Fruit fly (Drosophila melanogaster): ENCODE measurements around the gene CG14448.

The CG14448 gene

DNA sequence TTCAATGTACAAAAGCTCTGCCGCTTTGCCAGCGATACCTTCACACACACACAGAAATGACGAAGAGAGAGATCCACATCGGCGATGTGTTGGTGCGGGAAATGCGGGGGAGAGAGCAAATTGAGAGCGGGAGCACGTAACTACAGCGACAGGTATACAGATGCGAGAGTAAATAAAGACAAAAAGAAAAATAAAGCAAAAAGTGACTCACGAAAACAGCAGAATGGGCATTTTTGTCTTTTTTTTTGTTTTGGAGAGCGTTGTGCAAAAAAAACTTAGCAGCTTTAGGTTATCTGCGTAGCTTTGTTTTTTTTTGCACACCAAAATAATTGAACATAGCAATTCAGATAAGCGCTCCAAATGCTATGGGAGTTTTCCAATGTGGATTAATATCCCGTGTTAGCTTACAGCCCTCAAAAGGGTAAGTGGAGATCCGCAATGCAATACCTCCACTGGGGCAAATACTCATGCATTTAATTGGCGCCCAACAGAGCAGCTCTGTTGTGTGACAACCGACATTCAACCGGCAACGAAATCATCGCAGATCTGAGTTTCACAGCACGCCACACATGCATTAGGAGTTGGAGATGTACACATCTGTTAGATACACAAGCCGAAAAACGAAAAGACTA is 34.4 kb downstream of the CG14448 start (continued):
- TF ChIP-seq h (optimal IDR thresholded peaks at IDR 0.05) (no peak), CG34376 (GFP tag; optimal IDR thresholded peaks at IDR 0.05) (peak; percentile 25), yki (optimal IDR thresholded peaks at IDR 0.05) (peak; percentile 38), Abd-B (GFP tag; optimal IDR thresholded peaks at IDR 0.05) (no peak), Hey (tag; optimal IDR thresholded peaks at IDR 0.05) (no peak), lbe (GFP tag; optimal IDR thresholded peaks at IDR 0.05) (peak; percentile 95), Hr51 (GFP tag; optimal IDR thresholded peaks at IDR 0.05) (no peak), CG16813 (GFP tag; IDR thresholded peaks at IDR 0.05; ENCODE audit: partially characterized antibody) (no peak), CG2199 (GFP tag; IDR thresholded peaks at IDR 0.05) (no peak), schlank (tag; optimal IDR thresholded peaks at IDR 0.05) (no peak), shn (GFP tag; optimal IDR thresholded peaks at IDR 0.05) (no peak), prd (optimal IDR thresholded peaks at IDR 0.05) (no peak), prd (GFP tag; IDR thresholded peaks at IDR 0.05) (no peak), dan (GFP tag; IDR thresholded peaks at IDR 0.05) (no peak), inv (GFP tag; IDR thresholded peaks at IDR 0.05; ENCODE audit: partially characterized antibody) (no peak), onecut (GFP tag; IDR thresholded peaks at IDR 0.05) (peak; percentile 5; the same call in 1 of the 2 replicates), CG7928 (GFP tag; optimal IDR thresholded peaks at IDR 0.05) (no peak), sd (tag; optimal IDR thresholded peaks at IDR 0.05) (peak; percentile 56), CG2116 (GFP tag; optimal IDR thresholded peaks at IDR 0.05) (no peak), Pdp1 (GFP tag; optimal IDR thresholded peaks at IDR 0.05) (peak in 1 of 2 experiments; percentile 52), CG15696 (tag; optimal IDR thresholded peaks at IDR 0.05) (no peak), bsh (GFP tag; optimal IDR thresholded peaks at IDR 0.05) (peak in 1 of 2 experiments; percentile 91), Myb (GFP tag; optimal IDR thresholded peaks at IDR 0.05) (no peak), vvl (GFP tag; IDR thresholded peaks at IDR 0.05) (no peak), Nf-YB (GFP tag; optimal IDR thresholded peaks at IDR 0.05) (no peak), Dad (GFP tag; optimal IDR thresholded peaks at IDR 0.05) (no peak), gem (tag; optimal IDR thresholded peaks at IDR 0.05) (no peak), Asciz (GFP tag; optimal IDR thresholded peaks at IDR 0.05) (no peak), dpn (GFP tag; optimal IDR thresholded peaks at IDR 0.05) (no peak), mirr (GFP tag; optimal IDR thresholded peaks at IDR 0.05) (peak; percentile 64), Atf-2 (GFP tag; optimal IDR thresholded peaks at IDR 0.05) (no peak), zen2 (GFP tag; IDR thresholded peaks at IDR 0.05; ENCODE audit: partially characterized antibody) (peak; percentile 37; the same call in 1 of the 3 replicates), CG6689 (GFP tag; IDR thresholded peaks at IDR 0.05) (no peak), kay (GFP tag; optimal IDR thresholded peaks at IDR 0.05) (peak; percentile 57), Eip74EF (GFP tag; optimal IDR thresholded peaks at IDR 0.05) (no peak), ci (GFP tag; IDR thresholded peaks at IDR 0.05) (0 out of 3 replicates have a peak, but pooled peaks have one; percentile 29), Poxn (GFP tag; IDR thresholded peaks at IDR 0.05) (no peak), CG14441 (GFP tag; IDR thresholded peaks at IDR 0.05) (no peak), NK7.1 (GFP tag; optimal IDR thresholded peaks at IDR 0.05) (no peak), exex (tag; optimal IDR thresholded peaks at IDR 0.05) (peak; percentile 20), Med (GFP tag) (peak; percentile 68), Nf-YC (tag; optimal IDR thresholded peaks at IDR 0.05) (peak; percentile 4), Dek (tag; optimal IDR thresholded peaks at IDR 0.05) (no peak), nau (GFP tag; optimal IDR thresholded peaks at IDR 0.05) (no peak), Hand (GFP tag; optimal IDR thresholded peaks at IDR 0.05) (no peak), lola (GFP tag; optimal IDR thresholded peaks at IDR 0.05) (no peak), Xrp1 (GFP tag; IDR thresholded peaks at IDR 0.05) (0 out of 2 replicates have a peak, but pooled peaks have one; percentile 16), usp (GFP tag; optimal IDR thresholded peaks at IDR 0.05) (no peak), tup (GFP tag; optimal IDR thresholded peaks at IDR 0.05) (no peak)

Measured in whole organism, embryonic.